Fruit fly (Drosophila melanogaster) whole organism, pupa: Measurements from ENCODE around the gene sinah.

Source experiments
- CG10348 ChIP-seq: fragments of 200-800 bp; sonication (Bioruptor generic); IDR thresholded peaks from 2 replicates; pipeline ENCODE4 v1.3.6; 2022; ENCODE audit warnings: missing biosample characterization, missing genetic modification characterization
- CG13204 ChIP-seq: fragments of 200-800 bp; sonication (Bioruptor generic); optimal IDR thresholded peaks from 2 replicates; lab custom pipeline; 2018; ENCODE audit warnings: missing biosample characterization, mild to moderate bottlenecking, missing genetic modification characterization, moderate library complexity
- CG14655 ChIP-seq: fragments of 200-800 bp; sonication (Bioruptor generic); optimal IDR thresholded peaks from 3 replicates; lab custom pipeline; 2017; ENCODE audit warnings: mild to moderate bottlenecking, missing biosample characterization, missing genetic modification reagents, missing genetic modification characterization
- CG15710 ChIP-seq: fragments of 200-800 bp; sonication (Bioruptor generic); optimal IDR thresholded peaks from 2 replicates; lab custom pipeline; 2018; ENCODE audit warnings: missing biosample characterization, mild to moderate bottlenecking, missing genetic modification characterization, moderate library complexity
- CG34367 ChIP-seq: fragments of 200-800 bp; sonication (Bioruptor generic); optimal IDR thresholded peaks from 2 replicates; lab custom pipeline; 2018; ENCODE audit warnings: missing biosample characterization, mild to moderate bottlenecking, missing genetic modification characterization
- CG8301 ChIP-seq: fragments of 200-800 bp; sonication (Bioruptor generic); optimal IDR thresholded peaks from 2 replicates; lab custom pipeline; 2018; ENCODE audit warnings: missing biosample characterization, mild to moderate bottlenecking, missing genetic modification characterization
- D1 ChIP-seq: fragments of 200-800 bp; sonication (Bioruptor generic); optimal IDR thresholded peaks from 2 replicates; lab custom pipeline; 2018; ENCODE audit warnings: missing biosample characterization, mild to moderate bottlenecking, missing genetic modification characterization, moderate library complexity
- EcR ChIP-seq: fragments of 200-800 bp; sonication (Bioruptor generic); optimal IDR thresholded peaks from 3 replicates; lab custom pipeline; 2019; ENCODE audit warnings: missing biosample characterization, missing genetic modification characterization, mild to moderate bottlenecking, moderate library complexity, missing genetic modification reagents
- Ets98B ChIP-seq: fragments of 200-800 bp; sonication (Bioruptor generic); IDR thresholded peaks from 2 replicates; pipeline ENCODE4 v1.3.6; 2022; ENCODE audit warnings: missing biosample characterization, missing genetic modification characterization
- Pif1A ChIP-seq: fragments of 200-800 bp; sonication (Bioruptor generic); optimal IDR thresholded peaks from 3 replicates; lab custom pipeline; 2016; ENCODE audit warnings: missing biosample characterization, missing genetic modification characterization
- Pif1B ChIP-seq: fragments of 200-800 bp; sonication (Bioruptor generic); optimal IDR thresholded peaks from 3 replicates; lab custom pipeline; 2016; ENCODE audit warnings: missing biosample characterization, missing genetic modification characterization
- Snoo ChIP-seq: fragments of 200-800 bp; sonication (Bioruptor generic); optimal IDR thresholded peaks from 3 replicates; lab custom pipeline; 2017; ENCODE audit warnings: missing biosample characterization, mild to moderate bottlenecking, missing genetic modification characterization, inconsistent platforms
- fd96Ca ChIP-seq: fragments of 200-800 bp; sonication (Bioruptor generic); IDR thresholded peaks from 3 replicates; pipeline ENCODE4 v1.3.6; 2022; ENCODE audit warnings: missing biosample characterization, missing genetic modification characterization
- gl ChIP-seq: fragments of 200-800 bp; sonication (Bioruptor generic); optimal IDR thresholded peaks from 2 replicates; lab custom pipeline; 2018; ENCODE audit warnings: missing biosample characterization, mild to moderate bottlenecking, missing genetic modification characterization

DNA sequence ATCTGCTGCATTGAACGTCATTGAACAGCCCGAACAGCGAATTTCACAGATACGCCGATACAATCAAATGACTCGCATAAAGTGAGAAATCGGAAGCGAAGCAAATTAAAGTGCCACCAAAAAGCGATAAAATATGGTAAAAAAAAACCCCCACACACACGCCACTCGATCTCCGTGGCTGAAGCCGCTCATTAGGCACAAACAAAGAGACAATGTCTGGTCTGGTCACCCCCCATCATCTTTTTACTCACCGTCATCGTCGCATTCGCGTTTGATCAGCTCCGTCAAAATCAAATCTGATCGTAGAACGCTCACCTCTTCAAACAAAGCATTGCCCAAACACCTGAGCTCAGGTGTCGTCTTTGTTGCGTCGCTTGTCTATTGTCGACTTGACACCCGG lies 17.1 kb downstream of the sinah start:
- no peak for TF ChIP-seq CG34367 (tag; lab: Kevin White, UChicago)
- no peak for TF ChIP-seq CG8301 (tag; lab: Kevin White, UChicago)
- no peak for TF ChIP-seq Pif1B (GFP tag; lab: Kevin White, UChicago)
- no peak for TF ChIP-seq Ets98B (GFP tag; lab: Robert Waterston, UW)
- TF ChIP-seq CG14655 (GFP tag; lab: Kevin White, UChicago): no peak
- no peak for TF ChIP-seq Snoo (tag; lab: Kevin White, UChicago)
- TF ChIP-seq Pif1A (GFP tag; lab: Kevin White, UChicago): no peak
- TF ChIP-seq D1 (tag; lab: Kevin White, UChicago): no peak
- no peak for TF ChIP-seq fd96Ca (GFP tag; lab: Robert Waterston, UW)
- no peak for TF ChIP-seq CG13204 (GFP tag; lab: Kevin White, UChicago)
- no peak for TF ChIP-seq CG15710
- TF ChIP-seq EcR (GFP tag; lab: Kevin White, UChicago): no peak
- no peak for TF ChIP-seq gl
- no peak for TF ChIP-seq CG10348
